Worm (Caenorhabditis elegans) whole organism, L1 larva: ENCODE measurements around the gene nspc-20.
A peak's percentile ranks its signal among the peaks of the same experiment; 100 is the strongest.

ENCODE experiments used
- C16A3.4 ChIP-seq: fragments of 150-350 bp; optimal IDR thresholded peaks from 2 replicates; lab custom pipeline; 2014; ENCODE audit warnings: missing biosample characterization, missing genetic modification characterization
- F16B12.6 ChIP-seq: fragments of 150-350 bp; optimal IDR thresholded peaks from 2 replicates; lab custom pipeline; 2014; ENCODE audit warnings: missing biosample characterization, missing genetic modification characterization
- aha-1 ChIP-seq: fragments of 150-350 bp; optimal IDR thresholded peaks from 2 replicates; lab custom pipeline; 2014; ENCODE audit warnings: missing biosample characterization, missing genetic modification characterization
- aly-2 ChIP-seq: fragments of 150-350 bp; optimal IDR thresholded peaks from 2 replicates; lab custom pipeline; 2014; ENCODE audit warnings: missing biosample characterization, missing genetic modification characterization
- ama-1 ChIP-seq: fragments of 150-350 bp; optimal IDR thresholded peaks from 2 replicates; lab custom pipeline; 2014
- blmp-1 ChIP-seq: fragments of 150-350 bp; optimal IDR thresholded peaks from 2 replicates; lab custom pipeline; 2014; ENCODE audit warnings: missing biosample characterization, missing genetic modification characterization
- ceh-63 ChIP-seq: fragments of 200-800 bp; sonication (Bioruptor generic); optimal IDR thresholded peaks from 2 replicates; lab custom pipeline; 2018; ENCODE audit warnings: mild to moderate bottlenecking, missing genetic modification characterization, missing compliant biosample characterization
- ceh-82 ChIP-seq, 3 experiments: fragments of 150-350 bp in 1 of 3; sonication (generic microtip) in 2 of 3; optimal IDR thresholded peaks; 2 replicates each; lab custom pipeline; 2014 to 2017; ENCODE audit warnings: missing biosample characterization in 3 of 3, missing genetic modification characterization in 3 of 3
- ceh-90 ChIP-seq: sonication (generic microtip); optimal IDR thresholded peaks from 2 replicates; lab custom pipeline; 2016; ENCODE audit warnings: missing genetic modification characterization, missing compliant biosample characterization
- dpl-1 ChIP-seq, 3 experiments: fragments of 150-350 bp in 2 of 3; sonication (generic microtip) in 1 of 3; optimal IDR thresholded peaks; 2 replicates each; lab custom pipeline; 2014 to 2017; ENCODE audit warnings: missing biosample characterization in 3 of 3, missing genetic modification characterization in 3 of 3, missing genetic modification reagents in 3 of 3
- efl-3 ChIP-seq: fragments of 200-800 bp; sonication (Bioruptor generic); optimal IDR thresholded peaks from 2 replicates; lab custom pipeline; 2018; ENCODE audit warnings: mild to moderate bottlenecking, missing genetic modification characterization, missing compliant biosample characterization
- egl-27 ChIP-seq, 2 experiments: fragments of 150-350 bp in 1 of 2; sonication (generic microtip); optimal IDR thresholded peaks; 3 replicates each; lab custom pipeline; 2017 to 2018; ENCODE audit warnings: missing biosample characterization in 2 of 2, missing genetic modification characterization in 2 of 2, missing genetic modification reagents in 2 of 2
- elt-3 ChIP-seq, 6 experiments: fragments of 150-350 bp in 1 of 6; sonication (generic microtip); optimal IDR thresholded peaks; 2 replicates each; lab custom pipeline; 2017 to 2018; ENCODE audit warnings: missing biosample characterization in 6 of 6, missing genetic modification characterization in 6 of 6, inconsistent platforms in 1 of 6
- ets-5 ChIP-seq: fragments of 200-800 bp; sonication (Bioruptor generic); IDR thresholded peaks from 2 replicates; pipeline ENCODE4 v1.3.6; 2022; ENCODE audit warnings: missing genetic modification characterization, missing compliant biosample characterization
- fos-1 ChIP-seq: fragments of 150-350 bp; optimal IDR thresholded peaks from 2 replicates; lab custom pipeline; 2014; ENCODE audit warnings: missing biosample characterization, missing genetic modification characterization
- grh-1 ChIP-seq: fragments of 200-800 bp; sonication (Bioruptor generic); IDR thresholded peaks from 2 replicates; pipeline ENCODE4 v1.3.6; 2022; ENCODE audit warnings: missing genetic modification reagents, missing genetic modification characterization, missing compliant biosample characterization
- jun-1 ChIP-seq: fragments of 150-350 bp; optimal IDR thresholded peaks from 2 replicates; lab custom pipeline; 2014; ENCODE audit warnings: missing biosample characterization, missing genetic modification reagents, missing genetic modification characterization
- lin-14 ChIP-seq: fragments of 200-800 bp; sonication (Bioruptor generic); optimal IDR thresholded peaks from 2 replicates; lab custom pipeline; 2018; ENCODE audit warnings: mild to moderate bottlenecking, missing genetic modification characterization, moderate library complexity, missing compliant biosample characterization
- lin-15B ChIP-seq: fragments of 150-350 bp; sonication (generic microtip); optimal IDR thresholded peaks from 3 replicates; lab custom pipeline; 2014; ENCODE audit warnings: missing biosample characterization, missing genetic modification characterization
- lin-35 ChIP-seq, 2 experiments: fragments of 150-350 bp; optimal IDR thresholded peaks; 2 replicates each; lab custom pipeline; 2014; ENCODE audit warnings: missing biosample characterization in 2 of 2, missing genetic modification characterization in 2 of 2, missing genetic modification reagents in 2 of 2
- lin-39 ChIP-seq: fragments of 150-350 bp; optimal IDR thresholded peaks from 2 replicates; lab custom pipeline; 2014; ENCODE audit warnings: missing biosample characterization, missing genetic modification reagents, missing genetic modification characterization
- mab-9 ChIP-seq: fragments of 200-800 bp; sonication (Bioruptor generic); IDR thresholded peaks from 2 replicates; pipeline ENCODE4 v1.3.6; 2022; ENCODE audit warnings: missing genetic modification reagents, missing genetic modification characterization, missing compliant biosample characterization
- mep-1 ChIP-seq: fragments of 150-350 bp; optimal IDR thresholded peaks from 2 replicates; lab custom pipeline; 2014; ENCODE audit warnings: missing biosample characterization, missing genetic modification characterization
- nhr-20 ChIP-seq: sonication (generic microtip); optimal IDR thresholded peaks from 2 replicates; lab custom pipeline; 2016; ENCODE audit warnings: mild to moderate bottlenecking, missing genetic modification characterization, missing compliant biosample characterization
- nhr-237 ChIP-seq: fragments of 150-350 bp; optimal IDR thresholded peaks from 2 replicates; lab custom pipeline; 2014; ENCODE audit warnings: missing biosample characterization, missing genetic modification characterization
- nhr-28 ChIP-seq: fragments of 150-350 bp; optimal IDR thresholded peaks from 2 replicates; lab custom pipeline; 2014; ENCODE audit warnings: missing biosample characterization, missing genetic modification characterization
- nhr-47 ChIP-seq: sonication (generic microtip); optimal IDR thresholded peaks from 2 replicates; lab custom pipeline; 2016; ENCODE audit warnings: mild to moderate bottlenecking, missing genetic modification characterization, moderate library complexity, missing compliant biosample characterization
- nhr-71 ChIP-seq: sonication (generic microtip); optimal IDR thresholded peaks from 2 replicates; lab custom pipeline; 2016; ENCODE audit warnings: mild to moderate bottlenecking, missing genetic modification characterization, moderate library complexity, missing compliant biosample characterization
- nhr-76 ChIP-seq: sonication (generic microtip); optimal IDR thresholded peaks from 2 replicates; lab custom pipeline; 2017; ENCODE audit warnings: missing biosample characterization, missing genetic modification characterization
- nhr-77 ChIP-seq: fragments of 150-350 bp; optimal IDR thresholded peaks from 2 replicates; lab custom pipeline; 2014; ENCODE audit warnings: missing biosample characterization, missing genetic modification characterization
- nhr-84 ChIP-seq: sonication (generic microtip); optimal IDR thresholded peaks from 2 replicates; lab custom pipeline; 2017; ENCODE audit warnings: missing biosample characterization, missing genetic modification characterization
- pag-3 ChIP-seq: sonication (generic microtip); optimal IDR thresholded peaks from 2 replicates; lab custom pipeline; 2017; ENCODE audit warnings: missing genetic modification characterization, mild to moderate bottlenecking, missing compliant biosample characterization, antibody characterized with exemption, borderline replicate concordance; ENCODE audit not compliant: insufficient read depth
- pax-3 ChIP-seq: fragments of 200-800 bp; sonication (Bioruptor generic); optimal IDR thresholded peaks from 2 replicates; lab custom pipeline; 2018; ENCODE audit warnings: mild to moderate bottlenecking, missing genetic modification characterization, moderate library complexity, missing compliant biosample characterization
- pqm-1 ChIP-seq: sonication (generic microtip); optimal IDR thresholded peaks from 3 replicates; lab custom pipeline; 2017; ENCODE audit warnings: missing biosample characterization, missing genetic modification characterization
- sptf-1 ChIP-seq: fragments of 150-350 bp; optimal IDR thresholded peaks from 2 replicates; lab custom pipeline; 2014; ENCODE audit warnings: missing biosample characterization, missing genetic modification characterization
- swsn-7 ChIP-seq: sonication (generic microtip); optimal IDR thresholded peaks from 2 replicates; lab custom pipeline; 2016; ENCODE audit warnings: missing genetic modification characterization, missing compliant biosample characterization
- tbx-2 ChIP-seq: sonication (generic microtip); optimal IDR thresholded peaks from 2 replicates; lab custom pipeline; 2016; ENCODE audit warnings: missing genetic modification characterization, missing compliant biosample characterization
- unc-130 ChIP-seq: fragments of 150-350 bp; optimal IDR thresholded peaks from 2 replicates; lab custom pipeline; 2017; ENCODE audit warnings: missing biosample characterization, missing genetic modification characterization, inconsistent platforms
- unc-30 ChIP-seq: sonication (generic microtip); optimal IDR thresholded peaks from 2 replicates; lab custom pipeline; 2017; ENCODE audit warnings: missing biosample characterization, missing genetic modification characterization
- unc-62 ChIP-seq: fragments of 150-350 bp; optimal IDR thresholded peaks from 2 replicates; lab custom pipeline; 2014; ENCODE audit warnings: missing biosample characterization, missing genetic modification reagents, missing genetic modification characterization
- unc-86 ChIP-seq: sonication (generic microtip); optimal IDR thresholded peaks from 2 replicates; lab custom pipeline; 2016; ENCODE audit warnings: missing genetic modification characterization, missing compliant biosample characterization
- unc-98 ChIP-seq: fragments of 200-800 bp; sonication (Bioruptor generic); IDR thresholded peaks from 2 replicates; pipeline ENCODE4 v1.3.6; 2022; ENCODE audit warnings: missing genetic modification characterization, missing compliant biosample characterization
- vab-15 ChIP-seq: sonication (generic microtip); optimal IDR thresholded peaks from 2 replicates; lab custom pipeline; 2017; ENCODE audit warnings: missing genotype, mild to moderate bottlenecking, missing genetic modification characterization, missing compliant biosample characterization
- zag-1 ChIP-seq: fragments of 150-350 bp; optimal IDR thresholded peaks from 2 replicates; lab custom pipeline; 2014; ENCODE audit warnings: missing biosample characterization, missing genetic modification characterization
- ztf-11 ChIP-seq, 2 experiments: sonication (generic microtip); optimal IDR thresholded peaks; 2 replicates each; lab custom pipeline; 2016 to 2017; ENCODE audit warnings: missing genetic modification characterization in 2 of 2, missing biosample characterization in 1 of 2, missing compliant biosample characterization in 1 of 2

Gene nspc-20

DNA sequence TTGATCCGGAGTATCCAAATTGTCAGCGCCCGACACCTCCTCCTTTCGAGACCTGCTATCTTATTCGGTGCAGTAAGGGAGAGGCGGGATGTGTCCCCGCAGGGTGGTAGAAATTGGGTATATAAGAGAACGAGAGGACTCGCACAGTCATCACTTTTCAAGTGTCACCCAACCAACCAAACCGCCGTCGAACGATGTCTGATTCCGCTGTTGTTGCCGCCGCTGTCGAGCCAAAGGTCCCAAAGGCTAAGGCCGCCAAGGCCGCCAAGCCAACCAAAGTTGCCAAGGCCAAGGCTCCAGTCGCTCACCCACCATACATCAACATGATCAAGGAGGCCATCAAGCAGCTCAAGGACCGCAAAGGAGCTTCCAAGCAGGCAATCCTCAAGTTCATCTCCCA lies 40.1 kb downstream of the nspc-20 start, which contains the start of gene his-24 (continued):
- TF ChIP-seq nhr-77 (tag; lab: Kevin White, UChicago) (peak; percentile 55), pag-3 (tag; lab: Kevin White, UChicago) (no peak), dpl-1 (GFP tag; optimal IDR thresholded peaks at IDR 0.05; lab: Kevin White, UChicago) (peak in 2 of 3 experiments; percentile 27 to 49), lin-14 (GFP tag; lab: Kevin White, UChicago) (peak; percentile 89), tbx-2 (tag; lab: Kevin White, UChicago) (peak; percentile 72), unc-130 (tag; lab: Kevin White, UChicago) (no peak), nhr-237 (tag; lab: Kevin White, UChicago) (no peak), blmp-1 (tag; lab: Kevin White, UChicago) (peak; percentile 5), jun-1 (tag; lab: Kevin White, UChicago) (peak; percentile 83), pqm-1 (tag; lab: Kevin White, UChicago) (no peak), elt-3 (tag; optimal IDR thresholded peaks at IDR 0.05; lab: Kevin White, UChicago) (peak in 2 of 6 experiments; percentile 9 to 56), lin-39 (tag; lab: Kevin White, UChicago) (peak; percentile 14), vab-15 (tag; lab: Kevin White, UChicago) (peak; percentile 40), nhr-84 (tag; lab: Kevin White, UChicago) (no peak), nhr-71 (tag; lab: Kevin White, UChicago) (peak; percentile 84), aha-1 (tag; lab: Kevin White, UChicago) (no peak), pax-3 (tag; lab: Kevin White, UChicago) (peak; percentile 18), ets-5 (GFP tag; lab: Robert Waterston, UW) (no peak), lin-15B (no peak), C16A3.4 (tag; lab: Kevin White, UChicago) (peak; percentile 80), unc-62 (GFP tag; lab: Kevin White, UChicago) (no peak), fos-1 (tag; lab: Kevin White, UChicago) (peak; percentile 12), F16B12.6 (tag; lab: Kevin White, UChicago) (peak; percentile 28), efl-3 (GFP tag; lab: Kevin White, UChicago) (peak; percentile 39), sptf-1 (tag; lab: Kevin White, UChicago) (no peak), nhr-47 (peak; percentile 87), ztf-11 (tag; optimal IDR thresholded peaks at IDR 0.05; lab: Kevin White, UChicago) (peak in 1 of 2 experiments; percentile 70), ceh-63 (GFP tag; lab: Kevin White, UChicago) (no peak), aly-2 (tag; lab: Kevin White, UChicago) (no peak), nhr-20 (tag; lab: Kevin White, UChicago) (peak; percentile 79), unc-86 (tag; lab: Kevin White, UChicago) (peak; percentile 51), nhr-28 (tag; lab: Kevin White, UChicago) (no peak), ceh-82 (tag; optimal IDR thresholded peaks at IDR 0.05; lab: Kevin White, UChicago) (peak; percentile 45 to 87 (median 48)), swsn-7 (tag; lab: Kevin White, UChicago) (peak; percentile 97), zag-1 (tag; lab: Kevin White, UChicago) (no peak), egl-27 (tag; optimal IDR thresholded peaks at IDR 0.05; lab: Kevin White, UChicago) (no peak)

- TF ChIP-seq mab-9 (GFP tag; lab: Robert Waterston, UW) = no peak
- TF ChIP-seq ama-1 (lab: Kevin White, UChicago) = no peak
- no peak for TF ChIP-seq lin-35 (GFP tag; optimal IDR thresholded peaks at IDR 0.05; lab: Kevin White, UChicago)
- TF ChIP-seq nhr-76 = no peak
- no peak for TF ChIP-seq unc-86 (tag; lab: Kevin White, UChicago)
- TF ChIP-seq grh-1 (GFP tag; lab: Robert Waterston, UW) = no peak
- no peak for TF ChIP-seq pax-3 (tag; lab: Kevin White, UChicago)
- TF ChIP-seq egl-27 (tag; optimal IDR thresholded peaks at IDR 0.05; lab: Kevin White, UChicago) = no peak
- TF ChIP-seq lin-15B = no peak
- no peak for TF ChIP-seq C16A3.4 (tag; lab: Kevin White, UChicago)
- TF ChIP-seq ceh-90 (tag; lab: Kevin White, UChicago) = no peak
- TF ChIP-seq pag-3 (tag; lab: Kevin White, UChicago) = no peak
- TF ChIP-seq unc-98 = no peak
- TF ChIP-seq mep-1 (tag; lab: Kevin White, UChicago) = no peak
- no peak for TF ChIP-seq unc-30 (tag; lab: Kevin White, UChicago)
These were observed 42.2 kb downstream of the nspc-20 start for ce11 chrX:14487832-14488231.
